Fruit fly (Drosophila melanogaster) whole organism, embryonic: ENCODE results near the gene RabGGTa.

Source experiments
- Abd-B ChIP-seq: fragments of 200-800 bp; sonication (Bioruptor generic); optimal IDR thresholded peaks from 2 replicates; lab custom pipeline; 2018; ENCODE audit warnings: missing biosample characterization, mild to moderate bottlenecking, missing genetic modification characterization, moderate library complexity
- Atf-2 ChIP-seq: fragments of 200-800 bp; sonication (Bioruptor generic); optimal IDR thresholded peaks from 2 replicates; lab custom pipeline; 2016; ENCODE audit warnings: missing biosample characterization, missing genetic modification characterization
- Atf3 ChIP-seq: fragments of 200-800 bp; sonication (Bioruptor generic); optimal IDR thresholded peaks from 3 replicates; lab custom pipeline; 2016; ENCODE audit warnings: missing biosample characterization, missing genetic modification characterization
- CG1024 ChIP-seq: fragments of 200-800 bp; sonication (Bioruptor generic); IDR thresholded peaks from 2 replicates; pipeline ENCODE4 v1.3.6; 2022; ENCODE audit warnings: missing biosample characterization, missing genetic modification characterization
- CG10274 ChIP-seq: fragments of 200-800 bp; sonication (Bioruptor generic); optimal IDR thresholded peaks from 3 replicates; lab custom pipeline; 2017; ENCODE audit warnings: missing biosample characterization, mild to moderate bottlenecking, missing genetic modification characterization
- CG10366 ChIP-seq: fragments of 200-800 bp; sonication (Bioruptor generic); IDR thresholded peaks from 2 replicates; pipeline ENCODE4 v1.3.6; 2022; ENCODE audit warnings: missing biosample characterization, missing genetic modification characterization
- CG12071 ChIP-seq: fragments of 200-800 bp; sonication (Bioruptor generic); optimal IDR thresholded peaks from 3 replicates; lab custom pipeline; 2018; ENCODE audit warnings: missing biosample characterization, mild to moderate bottlenecking, missing genetic modification characterization
- CG14014 ChIP-seq: fragments of 200-800 bp; sonication (Bioruptor generic); IDR thresholded peaks from 2 replicates; pipeline ENCODE4 v1.3.6; 2022; ENCODE audit warnings: missing biosample characterization, missing genetic modification characterization
- CG15479 ChIP-seq: fragments of 200-800 bp; sonication (Bioruptor generic); optimal IDR thresholded peaks from 3 replicates; lab custom pipeline; 2019; ENCODE audit warnings: missing biosample characterization, mild to moderate bottlenecking, missing genetic modification characterization, moderate library complexity
- CG18011 ChIP-seq: fragments of 200-800 bp; sonication (Bioruptor generic); optimal IDR thresholded peaks from 2 replicates; lab custom pipeline; 2017; ENCODE audit warnings: missing biosample characterization, missing genetic modification characterization, mild to moderate bottlenecking, moderate library complexity, missing genotype
- CG2875 ChIP-seq: fragments of 200-800 bp; sonication (Bioruptor generic); optimal IDR thresholded peaks from 2 replicates; lab custom pipeline; 2017; ENCODE audit warnings: missing biosample characterization, mild to moderate bottlenecking, missing genetic modification characterization, missing genetic modification reagents
- CG8765 ChIP-seq: fragments of 200-800 bp; sonication (Bioruptor generic); IDR thresholded peaks from 2 replicates; pipeline ENCODE4 v1.3.6; 2022; ENCODE audit warnings: missing biosample characterization, missing genetic modification characterization
- CG9609 ChIP-seq: fragments of 200-800 bp; sonication (Bioruptor generic); optimal IDR thresholded peaks from 3 replicates; lab custom pipeline; 2016; ENCODE audit warnings: missing biosample characterization, missing genetic modification characterization
- CG9932 ChIP-seq: fragments of 200-800 bp; sonication (Bioruptor generic); IDR thresholded peaks from 2 replicates; pipeline ENCODE4 v1.3.6; 2022; ENCODE audit warnings: missing biosample characterization, missing genetic modification characterization
- CkIIα-i1 ChIP-seq: fragments of 200-800 bp; sonication (Bioruptor generic); IDR thresholded peaks from 2 replicates; pipeline ENCODE4 v1.3.6; 2022; ENCODE audit warnings: missing biosample characterization, missing genetic modification characterization
- D19A ChIP-seq: fragments of 200-800 bp; optimal IDR thresholded peaks from 3 replicates; lab custom pipeline; 2019; ENCODE audit warnings: missing biosample characterization, mild to moderate bottlenecking, missing genetic modification characterization, moderate library complexity
- Deaf1 ChIP-seq: fragments of 200-800 bp; optimal IDR thresholded peaks from 3 replicates; lab custom pipeline; 2019; ENCODE audit warnings: missing biosample characterization, mild to moderate bottlenecking, missing genetic modification characterization, moderate library complexity
- Dek ChIP-seq: fragments of 200-800 bp; sonication (Bioruptor generic); optimal IDR thresholded peaks from 3 replicates; lab custom pipeline; 2019; ENCODE audit warnings: missing biosample characterization, mild to moderate bottlenecking, missing genetic modification characterization, moderate library complexity
- Dll ChIP-seq: fragments of 200-800 bp; sonication (Bioruptor generic); IDR thresholded peaks from 4 replicates; pipeline ENCODE4 v1.3.6; 2022; ENCODE audit warnings: missing biosample characterization, missing genetic modification characterization; ENCODE audit not compliant: partially characterized antibody
- Gug ChIP-seq: fragments of 200-800 bp; sonication (Bioruptor generic); IDR thresholded peaks from 4 replicates; pipeline ENCODE4 v1.3.6; 2022; ENCODE audit warnings: missing biosample characterization, missing genetic modification characterization
- Hand ChIP-seq: fragments of 200-800 bp; sonication (Bioruptor generic); optimal IDR thresholded peaks from 2 replicates; lab custom pipeline; 2017; ENCODE audit warnings: mild to moderate bottlenecking, missing biosample characterization, missing genetic modification reagents, missing genetic modification characterization
- Hey ChIP-seq: fragments of 200-800 bp; sonication (Bioruptor generic); optimal IDR thresholded peaks from 3 replicates; lab custom pipeline; 2018; ENCODE audit warnings: missing biosample characterization, mild to moderate bottlenecking, missing genetic modification characterization
- Med ChIP-seq: fragments of 200-800 bp; sonication (Bioruptor generic); peaks from one replicate; lab custom pipeline; 2016; ENCODE audit warnings: missing biosample characterization, missing genetic modification characterization, mild to moderate bottlenecking, inconsistent platforms, moderate library complexity
- Poxn ChIP-seq: fragments of 200-800 bp; sonication (Bioruptor generic); IDR thresholded peaks from 2 replicates; pipeline ENCODE4 v1.3.6; 2022; ENCODE audit warnings: missing biosample characterization, missing genetic modification characterization
- Trl ChIP-seq, 3 experiments: fragments of >200 bp in 2 of 3; fragments of 200-800 bp in 1 of 3; sonication (Bioruptor generic) in 1 of 3; optimal IDR thresholded peaks; 2 replicates in 1 of 3; 3 replicates in 2 of 3; lab custom pipeline; 2016 to 2017; ENCODE audit warnings: missing biosample characterization in 1 of 3, missing genetic modification characterization in 1 of 3
- Usf ChIP-seq: fragments of 200-800 bp; sonication (Bioruptor generic); optimal IDR thresholded peaks from 2 replicates; lab custom pipeline; 2017; ENCODE audit warnings: missing genotype, missing biosample characterization, missing genetic modification characterization
- Xrp1 ChIP-seq: fragments of 200-800 bp; sonication (Bioruptor generic); IDR thresholded peaks from 2 replicates; pipeline ENCODE4 v1.3.6; 2022; ENCODE audit warnings: missing biosample characterization, missing genetic modification characterization
- ac ChIP-seq: fragments of 200-800 bp; sonication (Bioruptor generic); optimal IDR thresholded peaks from 3 replicates; lab custom pipeline; 2017; ENCODE audit warnings: missing biosample characterization, mild to moderate bottlenecking, missing genetic modification characterization
- ase ChIP-seq: fragments of 200-800 bp; sonication (Bioruptor generic); IDR thresholded peaks from 3 replicates; pipeline ENCODE4 v1.3.6; 2022; ENCODE audit warnings: missing biosample characterization, missing genetic modification characterization
- bsh ChIP-seq, 2 experiments: fragments of 200-800 bp; sonication (Bioruptor generic); optimal IDR thresholded peaks; 2 replicates each; lab custom pipeline; 2017 to 2018; ENCODE audit warnings: mild to moderate bottlenecking in 2 of 2, missing biosample characterization in 2 of 2, missing genetic modification characterization in 2 of 2, moderate library complexity in 1 of 2
- chn ChIP-seq: fragments of 200-800 bp; sonication (Bioruptor generic); optimal IDR thresholded peaks from 2 replicates; lab custom pipeline; 2016; ENCODE audit warnings: missing biosample characterization, missing genetic modification characterization
- corto ChIP-seq: fragments of 200-800 bp; sonication (Bioruptor generic); optimal IDR thresholded peaks from 2 replicates; lab custom pipeline; 2016; ENCODE audit warnings: missing biosample characterization, mild to moderate bottlenecking, missing genetic modification characterization, moderate library complexity
- danr ChIP-seq: fragments of 200-800 bp; sonication (Bioruptor generic); IDR thresholded peaks from 2 replicates; pipeline ENCODE4 v1.3.6; 2022; ENCODE audit warnings: missing biosample characterization, missing genetic modification characterization
- disco-r ChIP-seq: fragments of 200-800 bp; sonication (Bioruptor generic); optimal IDR thresholded peaks from 2 replicates; lab custom pipeline; 2016; ENCODE audit warnings: missing biosample characterization, missing genetic modification characterization
- dmrt11E ChIP-seq: fragments of 200-800 bp; sonication (Bioruptor generic); optimal IDR thresholded peaks from 3 replicates; lab custom pipeline; 2018; ENCODE audit warnings: missing biosample characterization, mild to moderate bottlenecking, missing genetic modification characterization, moderate library complexity
- dysf ChIP-seq: fragments of 200-800 bp; sonication (Bioruptor generic); IDR thresholded peaks from 3 replicates; pipeline ENCODE4 v1.3.6; 2022; ENCODE audit warnings: missing biosample characterization, missing genetic modification characterization
- gcm ChIP-seq: fragments of 200-800 bp; sonication (Bioruptor generic); optimal IDR thresholded peaks from 2 replicates; lab custom pipeline; 2019; ENCODE audit warnings: missing biosample characterization, mild to moderate bottlenecking, missing genetic modification characterization, moderate library complexity
- gfzf ChIP-seq: fragments of 200-800 bp; sonication (Bioruptor generic); optimal IDR thresholded peaks from 2 replicates; lab custom pipeline; 2016; ENCODE audit warnings: missing biosample characterization, mild to moderate bottlenecking, missing genetic modification characterization, moderate library complexity
- grau ChIP-seq: fragments of 200-800 bp; optimal IDR thresholded peaks from 3 replicates; lab custom pipeline; 2019; ENCODE audit warnings: missing biosample characterization, mild to moderate bottlenecking, missing genetic modification characterization, moderate library complexity
- jing ChIP-seq: fragments of 200-800 bp; sonication (Bioruptor generic); optimal IDR thresholded peaks from 2 replicates; lab custom pipeline; 2018; ENCODE audit warnings: missing biosample characterization, mild to moderate bottlenecking, missing genetic modification characterization
- kni ChIP-seq: fragments of 200-800 bp; sonication (Bioruptor generic); optimal IDR thresholded peaks from 3 replicates; lab custom pipeline; 2017; ENCODE audit warnings: mild to moderate bottlenecking, missing biosample characterization, missing genetic modification reagents, missing genetic modification characterization
- lbe ChIP-seq: fragments of 200-800 bp; sonication (Bioruptor generic); optimal IDR thresholded peaks from 2 replicates; lab custom pipeline; 2016; ENCODE audit warnings: missing biosample characterization, mild to moderate bottlenecking, missing genetic modification characterization
- lola ChIP-seq, 3 experiments: fragments of >200 bp in 2 of 3; fragments of 200-800 bp in 1 of 3; sonication (Bioruptor generic) in 1 of 3; optimal IDR thresholded peaks; 2 replicates each; lab custom pipeline; 2017 to 2019; ENCODE audit warnings: missing biosample characterization in 3 of 3, missing genetic modification characterization in 3 of 3, mild to moderate bottlenecking in 1 of 3, moderate library complexity in 1 of 3
- luna ChIP-seq: fragments of 200-800 bp; sonication (Bioruptor generic); optimal IDR thresholded peaks from 2 replicates; lab custom pipeline; 2016; ENCODE audit warnings: missing biosample characterization, missing genetic modification characterization
- nau ChIP-seq: fragments of 200-800 bp; sonication (Bioruptor generic); optimal IDR thresholded peaks from 3 replicates; lab custom pipeline; 2017; ENCODE audit warnings: missing biosample characterization, mild to moderate bottlenecking, missing genetic modification characterization, missing genetic modification reagents
- salm ChIP-seq: fragments of 200-800 bp; sonication (Bioruptor generic); optimal IDR thresholded peaks from 2 replicates; lab custom pipeline; 2018; ENCODE audit warnings: missing biosample characterization, mild to moderate bottlenecking, missing genetic modification characterization
- sc ChIP-seq, 3 experiments: fragments of >200 bp in 2 of 3; fragments of 200-800 bp in 1 of 3; sonication (Bioruptor generic) in 1 of 3; optimal IDR thresholded peaks; 2 replicates in 2 of 3; 3 replicates in 1 of 3; lab custom pipeline; 2017; ENCODE audit warnings: mild to moderate bottlenecking in 1 of 3, missing biosample characterization in 1 of 3, missing genetic modification characterization in 1 of 3, missing genetic modification reagents in 1 of 3
- sim ChIP-seq: fragments of 200-800 bp; sonication (Bioruptor generic); IDR thresholded peaks from 2 replicates; pipeline ENCODE4 v1.3.6; 2022; ENCODE audit warnings: missing biosample characterization, missing genetic modification characterization

The RabGGTa gene

dm6 chr3R:5089514-5090259 lies 38.2 kb upstream of the RabGGTa start (continued):
- TF ChIP-seq Hey (tag; lab: Kevin White, UChicago) (no peak), Atf-2 (GFP tag; lab: Kevin White, UChicago) (no peak), CG8765 (GFP tag; lab: Robert Waterston, UW) (no peak), Dll (GFP tag; lab: Robert Waterston, UW) (no peak), CG12071 (GFP tag; lab: Kevin White, UChicago) (no peak), Usf (GFP tag; lab: Kevin White, UChicago) (no peak), sc (optimal IDR thresholded peaks at IDR 0.05; lab: Kevin White, UChicago) (no peak), sc (GFP tag; optimal IDR thresholded peaks at IDR 0.05; lab: Kevin White, UChicago) (no peak), CG1024 (GFP tag; lab: Robert Waterston, UW) (no peak), CG14014 (GFP tag; lab: Robert Waterston, UW) (no peak), sim (GFP tag; lab: Robert Waterston, UW) (no peak), ase (GFP tag; lab: Robert Waterston, UW) (no peak), Xrp1 (GFP tag; lab: Robert Waterston, UW) (no peak), salm (tag; lab: Kevin White, UChicago) (no peak), Atf3 (GFP tag; lab: Kevin White, UChicago) (no peak), CG18011 (GFP tag; lab: Kevin White, UChicago) (no peak), bsh (GFP tag; optimal IDR thresholded peaks at IDR 0.05; lab: Kevin White, UChicago) (peak in 1 of 2 experiments; percentile 79), jing (GFP tag; lab: Kevin White, UChicago) (no peak), Abd-B (GFP tag; lab: Kevin White, UChicago) (no peak), Trl (optimal IDR thresholded peaks at IDR 0.05; lab: Kevin White, UChicago) (no peak), Trl (GFP tag; optimal IDR thresholded peaks at IDR 0.05; lab: Kevin White, UChicago) (no peak), corto (GFP tag; lab: Kevin White, UChicago) (peak; percentile 2), CkIIα-i1 (GFP tag; lab: Robert Waterston, UW) (no peak), CG9609 (no peak), dmrt11E (tag; lab: Kevin White, UChicago) (no peak), Gug (GFP tag; lab: Robert Waterston, UW) (no peak), disco-r (GFP tag; lab: Kevin White, UChicago) (no peak), CG10274 (GFP tag; lab: Kevin White, UChicago) (peak; percentile 13), chn (no peak), CG9932 (no peak), gcm (GFP tag; lab: Kevin White, UChicago) (no peak), dysf (GFP tag; lab: Robert Waterston, UW) (no peak), CG10366 (no peak), ac (GFP tag; lab: Kevin White, UChicago) (no peak), Dek (tag; lab: Kevin White, UChicago) (no peak), danr (GFP tag; lab: Robert Waterston, UW) (no peak), Deaf1 (tag; lab: Kevin White, UChicago) (no peak), lola (GFP tag; optimal IDR thresholded peaks at IDR 0.05; lab: Kevin White, UChicago) (no peak), luna (GFP tag; lab: Kevin White, UChicago) (no peak), kni (GFP tag; lab: Kevin White, UChicago) (peak; percentile 25), grau (tag; lab: Kevin White, UChicago) (peak; percentile 68), CG2875 (no peak), Hand (GFP tag; lab: Kevin White, UChicago) (no peak), Poxn (no peak), D19A (tag; lab: Kevin White, UChicago) (peak; percentile 0), CG15479 (GFP tag; lab: Kevin White, UChicago) (no peak), gfzf (no peak), lbe (GFP tag; lab: Kevin White, UChicago) (peak; percentile 23), Med (peak; percentile 15), nau (GFP tag; lab: Kevin White, UChicago) (no peak)
